Fruit fly (Drosophila melanogaster) whole organism, embryonic: Measurements from ENCODE around the gene tex.

ENCODE experiments used
- BtbVII ChIP-seq: fragments of 200-800 bp; sonication (Bioruptor generic); optimal IDR thresholded peaks from 3 replicates; lab custom pipeline; 2017; ENCODE audit warnings: missing biosample characterization, mild to moderate bottlenecking, missing genetic modification characterization
- CG10462 ChIP-seq: fragments of 200-800 bp; sonication (Bioruptor generic); optimal IDR thresholded peaks from 2 replicates; lab custom pipeline; 2016; ENCODE audit warnings: missing biosample characterization, missing genetic modification characterization
- CG10654 ChIP-seq: fragments of 200-800 bp; sonication (Bioruptor generic); optimal IDR thresholded peaks from 2 replicates; lab custom pipeline; 2016; ENCODE audit warnings: missing biosample characterization, missing genetic modification characterization
- CG12391 ChIP-seq: fragments of 200-800 bp; sonication (Bioruptor generic); optimal IDR thresholded peaks from 3 replicates; lab custom pipeline; 2018; ENCODE audit warnings: missing biosample characterization, mild to moderate bottlenecking, missing genetic modification characterization, moderate library complexity
- CG13424 ChIP-seq: fragments of 200-800 bp; sonication (Bioruptor generic); optimal IDR thresholded peaks from 2 replicates; lab custom pipeline; 2019; ENCODE audit warnings: missing biosample characterization, mild to moderate bottlenecking, missing genetic modification characterization, moderate library complexity
- CG17385 ChIP-seq: fragments of 200-800 bp; sonication (Bioruptor generic); optimal IDR thresholded peaks from 3 replicates; lab custom pipeline; 2018; ENCODE audit warnings: missing biosample characterization, mild to moderate bottlenecking, missing genetic modification characterization
- CG1792 ChIP-seq: fragments of 200-800 bp; sonication (Bioruptor generic); optimal IDR thresholded peaks from 2 replicates; lab custom pipeline; 2016; ENCODE audit warnings: missing biosample characterization, missing genetic modification characterization
- CG18011 ChIP-seq: fragments of 200-800 bp; sonication (Bioruptor generic); optimal IDR thresholded peaks from 2 replicates; lab custom pipeline; 2017; ENCODE audit warnings: missing biosample characterization, missing genetic modification characterization, mild to moderate bottlenecking, moderate library complexity, missing genotype
- CG1832 ChIP-seq: fragments of 200-800 bp; sonication (Bioruptor generic); optimal IDR thresholded peaks from 2 replicates; lab custom pipeline; 2017; ENCODE audit warnings: missing biosample characterization, mild to moderate bottlenecking, missing genetic modification characterization, inconsistent platforms
- CG2116 ChIP-seq: fragments of 200-800 bp; sonication (Bioruptor generic); optimal IDR thresholded peaks from 3 replicates; lab custom pipeline; 2018; ENCODE audit warnings: missing biosample characterization, mild to moderate bottlenecking, missing genetic modification characterization
- CG30020 ChIP-seq: fragments of 200-800 bp; optimal IDR thresholded peaks from 2 replicates; lab custom pipeline; 2019; ENCODE audit warnings: missing biosample characterization, mild to moderate bottlenecking, missing genetic modification characterization, moderate library complexity
- CG33213 ChIP-seq: fragments of 200-800 bp; sonication (Bioruptor generic); optimal IDR thresholded peaks from 3 replicates; lab custom pipeline; 2016; ENCODE audit warnings: missing biosample characterization, missing genetic modification characterization
- CG6813 ChIP-seq: fragments of 200-800 bp; sonication (Bioruptor generic); optimal IDR thresholded peaks from 2 replicates; lab custom pipeline; 2017; ENCODE audit warnings: missing biosample characterization, missing genetic modification characterization, mild to moderate bottlenecking, moderate library complexity, missing genetic modification reagents
- CG8765 ChIP-seq: fragments of 200-800 bp; sonication (Bioruptor generic); IDR thresholded peaks from 2 replicates; pipeline ENCODE4 v1.3.6; 2022; ENCODE audit warnings: missing biosample characterization, missing genetic modification characterization
- CG9797 ChIP-seq: fragments of 200-800 bp; sonication (Bioruptor generic); optimal IDR thresholded peaks from 3 replicates; lab custom pipeline; 2018; ENCODE audit warnings: missing biosample characterization, mild to moderate bottlenecking, missing genetic modification characterization
- CHES-1-like ChIP-seq: fragments of 200-800 bp; sonication (Bioruptor generic); optimal IDR thresholded peaks from 2 replicates; lab custom pipeline; 2016; ENCODE audit warnings: missing biosample characterization, missing genetic modification characterization
- Chrac-16 ChIP-seq: fragments of 200-800 bp; sonication (Bioruptor generic); optimal IDR thresholded peaks from 3 replicates; lab custom pipeline; 2016; ENCODE audit warnings: missing biosample characterization, missing genetic modification characterization
- CoRest ChIP-seq: fragments of 200-800 bp; sonication (Bioruptor generic); optimal IDR thresholded peaks from 3 replicates; lab custom pipeline; 2018; ENCODE audit warnings: missing biosample characterization, mild to moderate bottlenecking, missing genetic modification characterization, moderate library complexity
- Ets65A ChIP-seq: fragments of 200-800 bp; sonication (Bioruptor generic); peaks from one replicate; lab custom pipeline; 2016; ENCODE audit warnings: missing biosample characterization, missing genetic modification characterization
- H15 ChIP-seq: fragments of 200-800 bp; sonication (Bioruptor generic); IDR thresholded peaks from 3 replicates; pipeline ENCODE4 v1.3.6; 2022; ENCODE audit warnings: missing biosample characterization, missing genetic modification characterization
- H2.0 ChIP-seq: fragments of 200-800 bp; sonication (Bioruptor generic); IDR thresholded peaks from 2 replicates; pipeline ENCODE4 v1.3.6; 2022; ENCODE audit warnings: missing biosample characterization, missing genetic modification characterization
- Hr39 ChIP-seq: fragments of >200 bp; optimal IDR thresholded peaks from 2 replicates; lab custom pipeline; 2017
- MESR4 ChIP-seq: fragments of 200-800 bp; sonication (Bioruptor generic); optimal IDR thresholded peaks from 2 replicates; lab custom pipeline; 2018; ENCODE audit warnings: missing biosample characterization, mild to moderate bottlenecking, missing genetic modification characterization, moderate library complexity
- Max ChIP-seq: fragments of 200-800 bp; sonication (Bioruptor generic); optimal IDR thresholded peaks from 2 replicates; lab custom pipeline; 2016; ENCODE audit warnings: missing biosample characterization, mild to moderate bottlenecking, missing genetic modification characterization
- Med ChIP-seq: fragments of 200-800 bp; sonication (Bioruptor generic); peaks from one replicate; lab custom pipeline; 2016; ENCODE audit warnings: missing biosample characterization, missing genetic modification characterization, mild to moderate bottlenecking, inconsistent platforms, moderate library complexity
- Mes4 ChIP-seq: fragments of 200-800 bp; sonication (Bioruptor generic); optimal IDR thresholded peaks from 2 replicates; lab custom pipeline; 2016; ENCODE audit warnings: missing biosample characterization, missing genetic modification characterization
- Nf-YB ChIP-seq: fragments of 200-800 bp; sonication (Bioruptor generic); optimal IDR thresholded peaks from 3 replicates; lab custom pipeline; 2019; ENCODE audit warnings: missing biosample characterization, mild to moderate bottlenecking, missing genetic modification characterization, moderate library complexity
- Rfx ChIP-seq: fragments of 200-800 bp; sonication (Bioruptor generic); IDR thresholded peaks from 2 replicates; pipeline ENCODE4 v1.3.6; 2022; ENCODE audit warnings: missing biosample characterization, missing genetic modification characterization
- Tbp ChIP-seq: fragments of >200 bp; optimal IDR thresholded peaks from 2 replicates; lab custom pipeline; 2018; ENCODE audit warnings: missing biosample characterization, missing genetic modification characterization
- Vsx1 ChIP-seq: fragments of 200-800 bp; sonication (Bioruptor generic); optimal IDR thresholded peaks from 2 replicates; lab custom pipeline; 2017; ENCODE audit warnings: missing biosample characterization, mild to moderate bottlenecking, missing genetic modification characterization, missing genetic modification reagents
- chinmo ChIP-seq: fragments of 200-800 bp; sonication (Bioruptor generic); IDR thresholded peaks from 4 replicates; pipeline ENCODE4 v1.3.6; 2022; ENCODE audit warnings: missing biosample characterization, missing genetic modification characterization; ENCODE audit not compliant: partially characterized antibody
- dati ChIP-seq: fragments of 200-800 bp; sonication (Bioruptor generic); IDR thresholded peaks from 2 replicates; pipeline ENCODE4 v1.3.6; 2022; ENCODE audit warnings: missing biosample characterization, missing genetic modification characterization
- en ChIP-seq: fragments of 200-800 bp; sonication (Bioruptor generic); optimal IDR thresholded peaks from 2 replicates; lab custom pipeline; 2016; ENCODE audit warnings: missing biosample characterization, missing genetic modification characterization
- ewg ChIP-seq: fragments of 200-800 bp; sonication (Bioruptor generic); optimal IDR thresholded peaks from 3 replicates; lab custom pipeline; 2017; ENCODE audit warnings: mild to moderate bottlenecking, missing biosample characterization, missing genetic modification reagents, missing genetic modification characterization
- exex ChIP-seq: fragments of 200-800 bp; sonication (Bioruptor generic); optimal IDR thresholded peaks from 4 replicates; lab custom pipeline; 2018; ENCODE audit warnings: missing biosample characterization, mild to moderate bottlenecking, missing genetic modification characterization, moderate library complexity
- fd96Cb ChIP-seq: fragments of 200-800 bp; sonication (Bioruptor generic); optimal IDR thresholded peaks from 2 replicates; lab custom pipeline; 2018; ENCODE audit warnings: missing biosample characterization, mild to moderate bottlenecking, missing genetic modification characterization, moderate library complexity
- her ChIP-seq: fragments of 200-800 bp; sonication (Bioruptor generic); optimal IDR thresholded peaks from 2 replicates; lab custom pipeline; 2016; ENCODE audit warnings: missing biosample characterization, missing genetic modification characterization
- ken ChIP-seq: fragments of 200-800 bp; sonication (Bioruptor generic); IDR thresholded peaks from 3 replicates; pipeline ENCODE4 v1.3.6; 2022; ENCODE audit warnings: missing biosample characterization, missing genetic modification characterization
- nau ChIP-seq: fragments of 200-800 bp; sonication (Bioruptor generic); optimal IDR thresholded peaks from 3 replicates; lab custom pipeline; 2017; ENCODE audit warnings: missing biosample characterization, mild to moderate bottlenecking, missing genetic modification characterization, missing genetic modification reagents
- oc ChIP-seq: fragments of 200-800 bp; sonication (Bioruptor generic); optimal IDR thresholded peaks from 2 replicates; lab custom pipeline; 2018; ENCODE audit warnings: missing biosample characterization, mild to moderate bottlenecking, missing genetic modification characterization, moderate library complexity
- pb ChIP-seq: fragments of 200-800 bp; sonication (Bioruptor generic); optimal IDR thresholded peaks from 3 replicates; lab custom pipeline; 2016; ENCODE audit warnings: missing biosample characterization, missing genetic modification characterization
- pzg ChIP-seq: fragments of 200-800 bp; sonication (Bioruptor generic); optimal IDR thresholded peaks from 3 replicates; lab custom pipeline; 2018; ENCODE audit warnings: missing biosample characterization, mild to moderate bottlenecking, missing genetic modification characterization, moderate library complexity
- scrt ChIP-seq: fragments of 200-800 bp; sonication (Bioruptor generic); optimal IDR thresholded peaks from 2 replicates; lab custom pipeline; 2018; ENCODE audit warnings: missing biosample characterization, mild to moderate bottlenecking, missing genetic modification characterization, moderate library complexity
- sd ChIP-seq: fragments of 200-800 bp; sonication (Bioruptor generic); optimal IDR thresholded peaks from 3 replicates; lab custom pipeline; 2018; ENCODE audit warnings: missing biosample characterization, mild to moderate bottlenecking, missing genetic modification characterization, moderate library complexity
- sisA ChIP-seq: fragments of 200-800 bp; sonication (Bioruptor generic); IDR thresholded peaks from 2 replicates; pipeline ENCODE4 v1.3.6; 2022; ENCODE audit warnings: missing biosample characterization, missing genetic modification characterization
- stwl ChIP-seq: fragments of 200-800 bp; sonication (Bioruptor generic); optimal IDR thresholded peaks from 3 replicates; lab custom pipeline; 2018; ENCODE audit warnings: missing biosample characterization, mild to moderate bottlenecking, missing genetic modification characterization, moderate library complexity
- tgo ChIP-seq: fragments of 200-800 bp; sonication (Bioruptor generic); IDR thresholded peaks from 3 replicates; pipeline ENCODE4 v1.3.6; 2022; ENCODE audit warnings: missing biosample characterization, missing genetic modification characterization
- wor ChIP-seq: fragments of 200-800 bp; sonication (Bioruptor generic); IDR thresholded peaks from 2 replicates; pipeline ENCODE4 v1.3.6; 2022; ENCODE audit warnings: missing biosample characterization, missing genetic modification characterization
- zfh1 ChIP-seq: fragments of 200-800 bp; sonication (Bioruptor generic); IDR thresholded peaks from 3 replicates; pipeline ENCODE4 v1.3.6; 2022; ENCODE audit warnings: missing biosample characterization, missing genetic modification characterization

Gene tex

DNA sequence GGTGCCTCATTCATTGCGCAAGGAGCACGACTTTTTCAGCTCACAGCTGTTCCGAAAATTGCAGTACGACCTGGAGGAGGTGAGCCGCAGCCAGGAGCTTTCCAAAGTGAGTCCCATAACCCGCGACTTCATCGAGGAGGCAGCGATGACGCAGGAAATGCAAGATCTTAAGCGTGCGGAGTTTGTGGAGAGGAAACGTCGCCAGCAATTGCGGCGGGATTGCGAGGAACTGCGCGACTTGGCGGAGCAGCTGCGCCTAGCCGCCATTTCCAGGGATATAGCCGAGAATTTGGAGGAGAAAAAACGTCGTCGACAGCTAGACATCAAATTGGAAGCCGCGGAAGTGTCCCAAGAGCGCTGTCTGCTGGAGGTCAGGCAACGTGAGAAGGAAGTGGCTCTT is 39.4 kb upstream of the tex start:
- no peak for TF ChIP-seq Nf-YB
- no peak for TF ChIP-seq CG13424 (tag; lab: Kevin White, UChicago)
- TF ChIP-seq H2.0 (GFP tag; lab: Robert Waterston, UW), result no peak
- peak; percentile 55 for TF ChIP-seq Med (GFP tag; lab: Kevin White, UChicago)
- peak; percentile 12 for TF ChIP-seq MESR4 (GFP tag; lab: Kevin White, UChicago)
- TF ChIP-seq Ets65A, result peak; percentile 88
- no peak for TF ChIP-seq CHES-1-like

dm6 chr3R:8347279-8347678 is 38.8 kb upstream of the tex start, which contains the start of gene CG7352:
Gene CG7352 (plus strand): TSS chr3R:8347579.
- TF ChIP-seq CG10654 (GFP tag; lab: Kevin White, UChicago) (no peak), stwl (peak; percentile 23)

DNA sequence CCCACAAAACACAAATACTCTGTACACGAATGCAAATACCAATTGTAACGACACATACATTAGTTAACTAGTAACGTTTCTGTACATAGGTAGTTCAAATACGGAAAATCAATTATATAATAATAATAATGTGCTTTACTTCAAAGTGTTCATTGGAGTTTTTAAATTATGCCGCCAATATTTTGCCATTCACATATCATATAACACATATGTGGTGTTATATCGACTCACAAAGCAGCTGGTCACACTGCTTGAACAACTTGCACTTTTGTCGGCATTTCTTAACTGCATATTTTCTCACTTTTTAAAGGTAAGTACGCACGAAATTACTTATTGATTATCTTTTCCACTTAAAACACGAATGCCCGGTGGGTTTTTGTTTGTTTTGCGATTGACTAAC is 35.7 kb upstream of the tex start, which contains the start of gene DppIII:
TSS of gene DppIII (plus strand) at position 227 of the 400 bp plus-strand sequence.
- TF ChIP-seq stwl, result peak; percentile 35
- TF ChIP-seq scrt (GFP tag; lab: Kevin White, UChicago), result no peak
- no peak for TF ChIP-seq sisA (GFP tag; lab: Robert Waterston, UW)
- TF ChIP-seq dati (GFP tag; lab: Robert Waterston, UW), result no peak
- TF ChIP-seq her (GFP tag; lab: Kevin White, UChicago), result no peak
- TF ChIP-seq CG18011 (GFP tag; lab: Kevin White, UChicago), result no peak
- no peak for TF ChIP-seq CG1792 (GFP tag; lab: Kevin White, UChicago)
- no peak for TF ChIP-seq CG33213 (GFP tag; lab: Kevin White, UChicago)
- no peak for TF ChIP-seq tgo
- no peak for TF ChIP-seq CG6813
- TF ChIP-seq fd96Cb, result no peak
- no peak for TF ChIP-seq Chrac-16 (GFP tag; lab: Kevin White, UChicago)
- peak; percentile 41 for TF ChIP-seq MESR4 (GFP tag; lab: Kevin White, UChicago)
- no peak for TF ChIP-seq Hr39
- TF ChIP-seq exex (tag; lab: Kevin White, UChicago), result no peak
- peak; percentile 55 for TF ChIP-seq pzg (GFP tag; lab: Kevin White, UChicago)
- peak; percentile 7 for TF ChIP-seq CG9797 (GFP tag; lab: Kevin White, UChicago)
- no peak for TF ChIP-seq Max (GFP tag; lab: Kevin White, UChicago)
- TF ChIP-seq ewg, result no peak
- TF ChIP-seq CG17385 (GFP tag; lab: Kevin White, UChicago), result peak; percentile 34
- TF ChIP-seq chinmo, result 0 out of 4 replicates have a peak, but pooled peaks have one; percentile 44
- no peak for TF ChIP-seq en (GFP tag; lab: Kevin White, UChicago)
- TF ChIP-seq H15 (GFP tag; lab: Robert Waterston, UW), result no peak
- no peak for TF ChIP-seq wor (GFP tag; lab: Robert Waterston, UW)
- TF ChIP-seq Rfx, result no peak
- TF ChIP-seq Tbp, result no peak
- TF ChIP-seq zfh1 (GFP tag; lab: Robert Waterston, UW), result no peak
- no peak for TF ChIP-seq pb (GFP tag; lab: Kevin White, UChicago)
- no peak for TF ChIP-seq CoRest (tag; lab: Kevin White, UChicago)
- TF ChIP-seq sd (tag; lab: Kevin White, UChicago), result no peak
- TF ChIP-seq ken (GFP tag; lab: Robert Waterston, UW), result no peak
- TF ChIP-seq CG8765 (GFP tag; lab: Robert Waterston, UW), result no peak
- no peak for TF ChIP-seq CG12391 (tag; lab: Kevin White, UChicago)
- TF ChIP-seq CG2116, result no peak
- no peak for TF ChIP-seq CG10462 (GFP tag; lab: Kevin White, UChicago)
- no peak for TF ChIP-seq Vsx1 (GFP tag; lab: Kevin White, UChicago)
- TF ChIP-seq Mes4, result no peak
- TF ChIP-seq nau (GFP tag; lab: Kevin White, UChicago), result no peak
- TF ChIP-seq CG30020, result no peak
- TF ChIP-seq BtbVII (GFP tag; lab: Kevin White, UChicago), result no peak
- no peak for TF ChIP-seq oc
- no peak for TF ChIP-seq CG1832
